Fruit fly (Drosophila melanogaster) whole organism, embryonic: ENCODE data around the gene MED14.

ENCODE experiments used
- Ada2b ChIP-seq: fragments of 200-800 bp; sonication (Bioruptor generic); IDR thresholded peaks from 2 replicates; pipeline ENCODE4 v1.3.6; 2022; ENCODE audit warnings: missing biosample characterization, missing genetic modification characterization
- BEAF-32 ChIP-seq: fragments of 200-800 bp; sonication (Bioruptor generic); optimal IDR thresholded peaks from 3 replicates; lab custom pipeline; 2017; ENCODE audit warnings: missing biosample characterization, missing genetic modification characterization, mild to moderate bottlenecking, moderate library complexity, missing genetic modification reagents
- CG10431 ChIP-seq: fragments of 200-800 bp; sonication (Bioruptor generic); optimal IDR thresholded peaks from 3 replicates; lab custom pipeline; 2018; ENCODE audit warnings: missing biosample characterization, mild to moderate bottlenecking, missing genetic modification characterization
- CG11085 ChIP-seq: fragments of 200-800 bp; sonication (Bioruptor generic); IDR thresholded peaks from 2 replicates; pipeline ENCODE4 v1.3.6; 2022; ENCODE audit warnings: missing biosample characterization, missing genetic modification characterization
- CG11696 ChIP-seq: fragments of 200-800 bp; sonication (Bioruptor generic); IDR thresholded peaks from 2 replicates; pipeline ENCODE4 v1.3.6; 2022; ENCODE audit warnings: missing biosample characterization, missing genetic modification characterization
- CG12299 ChIP-seq: fragments of 200-800 bp; sonication (Bioruptor generic); optimal IDR thresholded peaks from 2 replicates; lab custom pipeline; 2018; ENCODE audit warnings: missing biosample characterization, mild to moderate bottlenecking, missing genetic modification characterization
- CG13775 ChIP-seq: fragments of 200-800 bp; sonication (Bioruptor generic); optimal IDR thresholded peaks from 3 replicates; lab custom pipeline; 2017; ENCODE audit warnings: missing biosample characterization, mild to moderate bottlenecking, missing genetic modification characterization
- CG15011 ChIP-seq: fragments of 200-800 bp; sonication (Bioruptor generic); optimal IDR thresholded peaks from 3 replicates; lab custom pipeline; 2018; ENCODE audit warnings: missing biosample characterization, mild to moderate bottlenecking, missing genetic modification characterization
- CG16863 ChIP-seq: fragments of 200-800 bp; sonication (Bioruptor generic); optimal IDR thresholded peaks from 3 replicates; lab custom pipeline; 2016; ENCODE audit warnings: missing biosample characterization, missing genetic modification characterization
- CG17359 ChIP-seq: fragments of 200-800 bp; sonication (Bioruptor generic); optimal IDR thresholded peaks from 3 replicates; lab custom pipeline; 2018; ENCODE audit warnings: missing biosample characterization, mild to moderate bottlenecking, missing genetic modification characterization, moderate library complexity
- CG17829 ChIP-seq: fragments of 200-800 bp; optimal IDR thresholded peaks from 2 replicates; lab custom pipeline; 2019; ENCODE audit warnings: missing biosample characterization, mild to moderate bottlenecking, missing genetic modification characterization, moderate library complexity
- CG1792 ChIP-seq: fragments of 200-800 bp; sonication (Bioruptor generic); optimal IDR thresholded peaks from 2 replicates; lab custom pipeline; 2016; ENCODE audit warnings: missing biosample characterization, missing genetic modification characterization
- CG2202 ChIP-seq: fragments of 200-800 bp; sonication (Bioruptor generic); optimal IDR thresholded peaks from 2 replicates; lab custom pipeline; 2018; ENCODE audit warnings: missing biosample characterization, mild to moderate bottlenecking, missing genetic modification characterization
- CG30020 ChIP-seq: fragments of 200-800 bp; optimal IDR thresholded peaks from 2 replicates; lab custom pipeline; 2019; ENCODE audit warnings: missing biosample characterization, mild to moderate bottlenecking, missing genetic modification characterization, moderate library complexity
- CG30403 ChIP-seq: fragments of 200-800 bp; sonication (Bioruptor generic); optimal IDR thresholded peaks from 3 replicates; lab custom pipeline; 2016; ENCODE audit warnings: missing biosample characterization, missing genetic modification characterization
- CG30431 ChIP-seq: fragments of 200-800 bp; sonication (Bioruptor generic); optimal IDR thresholded peaks from 2 replicates; lab custom pipeline; 2017; ENCODE audit warnings: missing biosample characterization, missing genetic modification characterization
- CG3281 ChIP-seq: fragments of 200-800 bp; sonication (Bioruptor generic); optimal IDR thresholded peaks from 3 replicates; lab custom pipeline; 2017; ENCODE audit warnings: missing biosample characterization, mild to moderate bottlenecking, missing genetic modification characterization
- CG3407 ChIP-seq: fragments of 200-800 bp; sonication (Bioruptor generic); optimal IDR thresholded peaks from 2 replicates; lab custom pipeline; 2018; ENCODE audit warnings: missing biosample characterization, mild to moderate bottlenecking, missing genetic modification characterization
- CG4360 ChIP-seq: fragments of 200-800 bp; sonication (Bioruptor generic); IDR thresholded peaks from 2 replicates; pipeline ENCODE4 v1.3.6; 2022; ENCODE audit warnings: missing biosample characterization, missing genetic modification characterization
- CG6254 ChIP-seq: fragments of 200-800 bp; sonication (Bioruptor generic); optimal IDR thresholded peaks from 3 replicates; lab custom pipeline; 2017; ENCODE audit warnings: mild to moderate bottlenecking, missing biosample characterization, missing genetic modification reagents, missing genetic modification characterization
- CG9609 ChIP-seq: fragments of 200-800 bp; sonication (Bioruptor generic); optimal IDR thresholded peaks from 3 replicates; lab custom pipeline; 2016; ENCODE audit warnings: missing biosample characterization, missing genetic modification characterization
- Dbx ChIP-seq: fragments of 200-800 bp; sonication (Bioruptor generic); IDR thresholded peaks from 3 replicates; pipeline ENCODE4 v1.3.6; 2022; ENCODE audit warnings: missing biosample characterization, missing genetic modification characterization
- Ets65A ChIP-seq: fragments of 200-800 bp; sonication (Bioruptor generic); peaks from one replicate; lab custom pipeline; 2016; ENCODE audit warnings: missing biosample characterization, missing genetic modification characterization
- HLH54F ChIP-seq: fragments of 200-800 bp; sonication (Bioruptor generic); optimal IDR thresholded peaks from 3 replicates; lab custom pipeline; 2016; ENCODE audit warnings: missing biosample characterization, missing genetic modification characterization
- Hr78 ChIP-seq, 2 experiments: fragments of 200-800 bp in 1 of 2; fragments of >200 bp in 1 of 2; sonication (Bioruptor generic) in 1 of 2; optimal IDR thresholded peaks; 2 replicates each; lab custom pipeline; 2017 to 2019; ENCODE audit warnings: missing biosample characterization in 2 of 2, missing genetic modification characterization in 2 of 2, mild to moderate bottlenecking in 1 of 2, moderate library complexity in 1 of 2
- Lpt ChIP-seq: fragments of >200 bp; optimal IDR thresholded peaks from 2 replicates; lab custom pipeline; 2018; ENCODE audit warnings: missing biosample characterization, missing genetic modification characterization
- Med ChIP-seq: fragments of 200-800 bp; sonication (Bioruptor generic); peaks from one replicate; lab custom pipeline; 2016; ENCODE audit warnings: missing biosample characterization, missing genetic modification characterization, mild to moderate bottlenecking, inconsistent platforms, moderate library complexity
- Nf-YC ChIP-seq: fragments of 200-800 bp; optimal IDR thresholded peaks from 3 replicates; lab custom pipeline; 2019; ENCODE audit warnings: missing biosample characterization, mild to moderate bottlenecking, missing genetic modification characterization, moderate library complexity
- PHDP ChIP-seq: fragments of 200-800 bp; sonication (Bioruptor generic); optimal IDR thresholded peaks from 3 replicates; lab custom pipeline; 2018; ENCODE audit warnings: missing biosample characterization, mild to moderate bottlenecking, missing genetic modification characterization, moderate library complexity
- Six4 ChIP-seq: fragments of 200-800 bp; sonication (Bioruptor generic); optimal IDR thresholded peaks from 2 replicates; lab custom pipeline; 2016; ENCODE audit warnings: missing biosample characterization, missing genetic modification characterization
- Spps ChIP-seq: fragments of 200-800 bp; sonication (Bioruptor generic); optimal IDR thresholded peaks from 2 replicates; lab custom pipeline; 2018; ENCODE audit warnings: missing biosample characterization, mild to moderate bottlenecking, missing genetic modification characterization
- TFAM ChIP-seq: fragments of 200-800 bp; sonication (Bioruptor generic); optimal IDR thresholded peaks from 2 replicates; lab custom pipeline; 2017; ENCODE audit warnings: missing biosample characterization, missing genetic modification characterization, inconsistent platforms
- Taf1 ChIP-seq: fragments of 200-800 bp; sonication (Bioruptor generic); IDR thresholded peaks from 2 replicates; pipeline ENCODE4 v1.3.6; 2022; ENCODE audit warnings: missing biosample characterization, missing genetic modification characterization
- ac ChIP-seq: fragments of 200-800 bp; sonication (Bioruptor generic); optimal IDR thresholded peaks from 3 replicates; lab custom pipeline; 2017; ENCODE audit warnings: missing biosample characterization, mild to moderate bottlenecking, missing genetic modification characterization
- amos ChIP-seq: fragments of 200-800 bp; sonication (Bioruptor generic); IDR thresholded peaks from 2 replicates; pipeline ENCODE4 v1.3.6; 2022; ENCODE audit warnings: missing biosample characterization, missing genetic modification characterization; ENCODE audit not compliant: partially characterized antibody
- bcd ChIP-seq: fragments of 200-800 bp; sonication (Bioruptor generic); optimal IDR thresholded peaks from 2 replicates; lab custom pipeline; 2017; ENCODE audit warnings: missing biosample characterization, mild to moderate bottlenecking, missing genetic modification characterization
- chinmo ChIP-seq: fragments of 200-800 bp; sonication (Bioruptor generic); IDR thresholded peaks from 4 replicates; pipeline ENCODE4 v1.3.6; 2022; ENCODE audit warnings: missing biosample characterization, missing genetic modification characterization; ENCODE audit not compliant: partially characterized antibody
- danr ChIP-seq: fragments of 200-800 bp; sonication (Bioruptor generic); IDR thresholded peaks from 2 replicates; pipeline ENCODE4 v1.3.6; 2022; ENCODE audit warnings: missing biosample characterization, missing genetic modification characterization
- hbn ChIP-seq: fragments of 200-800 bp; sonication (Bioruptor generic); IDR thresholded peaks from 2 replicates; pipeline ENCODE4 v1.3.6; 2022; ENCODE audit warnings: missing biosample characterization, missing genetic modification characterization; ENCODE audit not compliant: partially characterized antibody
- klu ChIP-seq: fragments of 200-800 bp; sonication (Bioruptor generic); IDR thresholded peaks from 2 replicates; pipeline ENCODE4 v1.3.6; 2022; ENCODE audit warnings: missing biosample characterization, missing genetic modification characterization
- pnt ChIP-seq: fragments of 200-800 bp; sonication (Bioruptor generic); optimal IDR thresholded peaks from 3 replicates; lab custom pipeline; 2016; ENCODE audit warnings: missing biosample characterization, missing genetic modification characterization
- pum ChIP-seq: fragments of 200-800 bp; sonication (Bioruptor generic); optimal IDR thresholded peaks from 2 replicates; lab custom pipeline; 2016; ENCODE audit warnings: missing biosample characterization, missing genetic modification characterization
- pzg ChIP-seq: fragments of 200-800 bp; sonication (Bioruptor generic); optimal IDR thresholded peaks from 3 replicates; lab custom pipeline; 2018; ENCODE audit warnings: missing biosample characterization, mild to moderate bottlenecking, missing genetic modification characterization, moderate library complexity
- run ChIP-seq: fragments of 200-800 bp; sonication (Bioruptor generic); optimal IDR thresholded peaks from 3 replicates; lab custom pipeline; 2018; ENCODE audit warnings: missing biosample characterization, mild to moderate bottlenecking, missing genetic modification characterization
- tio ChIP-seq: fragments of 200-800 bp; sonication (Bioruptor generic); optimal IDR thresholded peaks from 2 replicates; lab custom pipeline; 2017; ENCODE audit warnings: missing biosample characterization, missing genetic modification characterization, inconsistent platforms
- vnd ChIP-seq: fragments of 200-800 bp; sonication (Bioruptor generic); IDR thresholded peaks from 3 replicates; pipeline ENCODE4 v1.3.6; 2022; ENCODE audit warnings: missing biosample characterization, missing genetic modification characterization; ENCODE audit not compliant: partially characterized antibody
- vvl ChIP-seq: fragments of 200-800 bp; sonication (Bioruptor generic); IDR thresholded peaks from 2 replicates; pipeline ENCODE4 v1.3.6; 2022; ENCODE audit warnings: missing biosample characterization, missing genetic modification characterization
- zen ChIP-seq: fragments of 200-800 bp; sonication (Bioruptor generic); optimal IDR thresholded peaks from 3 replicates; lab custom pipeline; 2018; ENCODE audit warnings: missing biosample characterization, mild to moderate bottlenecking, missing genetic modification characterization, moderate library complexity

Gene MED14

DNA sequence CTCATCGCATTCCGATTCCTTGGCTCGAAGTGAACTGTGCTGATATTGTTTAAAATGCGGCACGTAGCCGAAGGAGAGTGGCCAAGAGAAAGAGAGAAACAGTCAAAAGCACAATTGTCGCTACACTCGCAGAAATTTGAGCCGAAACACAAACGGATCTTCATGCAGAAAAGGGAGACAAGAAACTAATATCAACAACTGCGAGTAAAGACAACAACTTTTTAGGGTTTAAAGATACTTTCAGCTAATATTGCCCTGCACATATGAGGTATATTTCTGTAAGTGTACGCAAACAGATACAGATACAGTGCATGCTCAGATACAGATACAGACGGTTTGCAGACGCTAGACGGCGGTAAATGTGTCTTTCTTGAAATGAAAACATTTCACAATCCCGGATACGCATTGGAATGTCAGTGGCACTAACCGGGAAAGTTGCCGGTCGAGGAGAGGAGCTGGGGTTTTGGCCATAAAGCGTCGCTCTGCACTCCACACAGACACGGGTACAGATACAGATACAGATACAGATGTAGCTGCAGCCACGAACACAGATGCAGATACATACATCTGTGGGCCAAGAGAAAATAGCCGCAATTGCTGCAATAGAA is 51.2 kb downstream of the MED14 start (continued):
- TF ChIP-seq CG4360 (GFP tag; lab: Robert Waterston, UW) (peak; percentile 73), Dbx (GFP tag; lab: Robert Waterston, UW) (0 out of 3 replicates have a peak, but pooled peaks have one; percentile 50), CG2202 (tag; lab: Kevin White, UChicago) (peak; percentile 78), bcd (GFP tag; lab: Kevin White, UChicago) (peak; percentile 82), CG11696 (GFP tag; lab: Robert Waterston, UW) (peak; percentile 71), zen (peak; percentile 68), CG15011 (peak; percentile 31), Ada2b (GFP tag; lab: Robert Waterston, UW) (peak; percentile 89), chinmo (no peak), CG3281 (GFP tag; lab: Kevin White, UChicago) (peak; percentile 68), Six4 (GFP tag; lab: Kevin White, UChicago) (peak; percentile 76), CG30431 (GFP tag; lab: Kevin White, UChicago) (peak; percentile 88), CG17359 (tag; lab: Kevin White, UChicago) (peak; percentile 95), CG12299 (tag; lab: Kevin White, UChicago) (peak; percentile 72), HLH54F (GFP tag; lab: Kevin White, UChicago) (peak; percentile 75), pnt (GFP tag; lab: Kevin White, UChicago) (peak; percentile 87), vvl (GFP tag; lab: Robert Waterston, UW) (peak; percentile 94), klu (peak; percentile 55), pzg (GFP tag; lab: Kevin White, UChicago) (no peak), Ets65A (GFP tag; lab: Kevin White, UChicago) (peak; percentile 94), run (tag; lab: Kevin White, UChicago) (peak; percentile 68), Spps (tag; lab: Kevin White, UChicago) (peak; percentile 56), CG30403 (GFP tag; lab: Kevin White, UChicago) (peak; percentile 89), PHDP (tag; lab: Kevin White, UChicago) (peak; percentile 87), vnd (GFP tag; lab: Robert Waterston, UW) (no peak), Taf1 (GFP tag; lab: Robert Waterston, UW) (peak; percentile 50; the same call in 1 of the 2 replicates), CG6254 (peak; percentile 85), hbn (GFP tag; lab: Robert Waterston, UW) (no peak), amos (GFP tag; lab: Robert Waterston, UW) (no peak), pum (GFP tag; lab: Kevin White, UChicago) (peak; percentile 92), Med (GFP tag; lab: Kevin White, UChicago) (peak; percentile 98), ac (GFP tag; lab: Kevin White, UChicago) (peak; percentile 34), CG10431 (GFP tag; lab: Kevin White, UChicago) (peak; percentile 62), CG13775 (GFP tag; lab: Kevin White, UChicago) (peak; percentile 70), TFAM (peak; percentile 60), Hr78 (GFP tag; optimal IDR thresholded peaks at IDR 0.05; lab: Kevin White, UChicago) (peak in 1 of 2 experiments; percentile 60), CG9609 (GFP tag; lab: Kevin White, UChicago) (peak; percentile 88), CG17829 (peak; percentile 89), CG30020 (tag; lab: Kevin White, UChicago) (peak; percentile 33), CG16863 (peak; percentile 91), BEAF-32 (GFP tag; lab: Kevin White, UChicago) (no peak), Lpt (no peak), CG11085 (peak; percentile 33; the same call in 1 of the 2 replicates), tio (GFP tag; lab: Kevin White, UChicago) (no peak), CG1792 (GFP tag; lab: Kevin White, UChicago) (peak; percentile 83), CG3407 (GFP tag; lab: Kevin White, UChicago) (peak; percentile 86), Nf-YC (tag; lab: Kevin White, UChicago) (peak; percentile 48), danr (peak; percentile 35; the same call in 1 of the 2 replicates)
